Worm (Caenorhabditis elegans): ENCODE data around the gene F58F12.1.

F58F12.1 gene

DNA sequence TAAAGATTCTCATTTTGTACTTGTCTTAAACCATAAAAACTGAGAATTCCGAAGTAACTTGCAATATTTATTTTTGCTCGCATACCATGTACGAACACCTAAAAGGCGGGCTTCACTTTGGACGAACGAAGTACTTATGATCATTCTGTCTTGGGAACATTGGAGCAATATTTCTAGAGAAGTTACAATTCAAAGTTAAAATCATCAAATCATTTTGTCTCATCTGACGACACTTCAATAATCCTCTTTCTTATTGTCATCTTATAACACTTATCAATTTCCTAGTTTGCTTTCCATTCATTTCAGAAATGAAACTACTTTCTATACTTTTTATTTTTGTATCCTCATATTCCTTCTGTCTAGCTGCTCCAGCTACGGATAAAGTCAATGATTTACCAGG is 16.7 kb upstream of the F58F12.1 start, which contains the start of gene ctsa-4.1:
ctsa-4.1 (plus strand) TSS at position 301 of the 400 bp plus-strand sequence.
- TF ChIP-seq ztf-7 (tag; optimal IDR thresholded peaks at IDR 0.05) (peak; percentile 63), tag-97 (GFP tag; IDR thresholded peaks at IDR 0.05) (no peak)

DNA sequence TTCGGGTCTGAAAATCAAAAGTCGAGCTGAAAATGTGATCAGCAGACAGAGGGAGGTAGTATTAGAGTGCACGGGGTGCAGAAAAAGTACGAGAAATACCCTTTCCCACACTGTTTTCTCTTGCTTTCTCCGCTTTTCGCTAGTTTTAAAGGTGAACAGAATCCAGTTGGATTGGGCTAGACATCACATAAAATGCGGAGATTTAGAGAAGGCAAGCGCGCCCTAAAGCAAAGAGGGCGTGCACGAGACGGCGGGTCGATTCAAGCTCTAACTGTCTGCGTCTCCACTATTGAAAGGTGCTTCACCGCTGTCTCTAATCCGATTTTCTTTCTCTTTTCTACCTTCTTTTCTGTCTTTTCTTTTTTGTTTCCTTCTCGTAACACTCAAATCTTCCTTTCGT is 13.3 kb upstream of the F58F12.1 start:
- peak; percentile 53 for TF ChIP-seq nhr-25 (tag; optimal IDR thresholded peaks at IDR 0.05; ENCODE audit: borderline replicate concordance, insufficient read depth)
- peak; percentile 78 for TF ChIP-seq lin-1 (GFP tag; IDR thresholded peaks at IDR 0.05)
- TF ChIP-seq spr-1 (tag; optimal IDR thresholded peaks at IDR 0.05), result no peak
- TF ChIP-seq pqm-1 (tag; optimal IDR thresholded peaks at IDR 0.05), result peak; percentile 24
- TF ChIP-seq egl-43 (GFP tag; IDR thresholded peaks at IDR 0.05), result 0 out of 2 replicates have a peak, but pooled peaks have one; percentile 52
- TF ChIP-seq attf-4 (tag; optimal IDR thresholded peaks at IDR 0.05), result peak; percentile 31
- no peak for TF ChIP-seq aly-2 (tag; optimal IDR thresholded peaks at IDR 0.05)
- TF ChIP-seq lin-39 (tag; optimal IDR thresholded peaks at IDR 0.05), result no peak
- TF ChIP-seq Y105C5A.15 (GFP tag; IDR thresholded peaks at IDR 0.05), result no peak
- peak; percentile 24 for TF ChIP-seq spr-3 (GFP tag; optimal IDR thresholded peaks at IDR 0.05)
- TF ChIP-seq mes-2 (tag; optimal IDR thresholded peaks at IDR 0.05; ENCODE audit: poor library complexity, severe bottlenecking), result peak; percentile 75
- TF ChIP-seq F44E2.7 (GFP tag; IDR thresholded peaks at IDR 0.05), result no peak
- peak; percentile 21; the same call in 1 of the 2 replicates for TF ChIP-seq snpc-1.2 (GFP tag; IDR thresholded peaks at IDR 0.05)
- TF ChIP-seq mdt-29 (GFP tag; IDR thresholded peaks at IDR 0.05), result no peak
- no peak for TF ChIP-seq ztf-11 (tag; optimal IDR thresholded peaks at IDR 0.05)
- no peak for TF ChIP-seq snpc-4 (tag; optimal IDR thresholded peaks at IDR 0.05)
- TF ChIP-seq nhr-6 (tag; optimal IDR thresholded peaks at IDR 0.05), result peak; percentile 84
- TF ChIP-seq F49E8.2 (tag; optimal IDR thresholded peaks at IDR 0.05; ENCODE audit: borderline replicate concordance), result peak; percentile 34
- TF ChIP-seq unc-130 (GFP tag; optimal IDR thresholded peaks at IDR 0.05), result peak; percentile 63
- peak; percentile 73 for TF ChIP-seq rbr-2 (tag; optimal IDR thresholded peaks at IDR 0.05)
- TF ChIP-seq Y5F2A.4 (GFP tag; optimal IDR thresholded peaks at IDR 0.05), result no peak
- TF ChIP-seq mxl-3 (GFP tag; optimal IDR thresholded peaks at IDR 0.05), result peak; percentile 76
- peak; percentile 27 for TF ChIP-seq lin-15B (tag; optimal IDR thresholded peaks at IDR 0.05)
- peak; percentile 98 for TF ChIP-seq hlh-30 (tag; optimal IDR thresholded peaks at IDR 0.05; ENCODE audit: insufficient read depth)
- TF ChIP-seq hif-1 (tag; optimal IDR thresholded peaks at IDR 0.05), result peak in 1 of 2 experiments; percentile 60
- peak; percentile 89 for TF ChIP-seq hlh-11 (tag; optimal IDR thresholded peaks at IDR 0.05)
- TF ChIP-seq nhr-11 (tag; optimal IDR thresholded peaks at IDR 0.05), result peak; percentile 78
- TF ChIP-seq D1046.2 (GFP tag; IDR thresholded peaks at IDR 0.05), result 0 out of 2 replicates have a peak, but pooled peaks have one; percentile 38
- TF ChIP-seq ceh-28 (tag; optimal IDR thresholded peaks at IDR 0.05), result peak; percentile 16
- peak; percentile 71 for TF ChIP-seq arid-1 (GFP tag; conservative IDR thresholded peaks at IDR 0.05)
- peak; percentile 39; the same call in 1 of the 2 replicates for TF ChIP-seq madf-9 (GFP tag; conservative IDR thresholded peaks at IDR 0.05)
- no peak for TF ChIP-seq nhr-10 (tag; optimal IDR thresholded peaks at IDR 0.05)
- peak; percentile 80 for TF ChIP-seq T26A8.4 (GFP tag; IDR thresholded peaks at IDR 0.05)
- peak; percentile 90 to 95 for TF ChIP-seq mdl-1 (tag; optimal IDR thresholded peaks at IDR 0.05)
- TF ChIP-seq set-16 (GFP tag; IDR thresholded peaks at IDR 0.05), result peak; percentile 54
- peak in 1 of 2 experiments; percentile 56 for TF ChIP-seq unc-62 (GFP tag; optimal IDR thresholded peaks at IDR 0.05 in 1 of 2)
- TF ChIP-seq unc-62 (tag; optimal IDR thresholded peaks at IDR 0.05), result no peak
- peak; percentile 20 for TF ChIP-seq nhr-102 (tag; optimal IDR thresholded peaks at IDR 0.05)
- no peak for TF ChIP-seq vab-7 (GFP tag; IDR thresholded peaks at IDR 0.05)
- peak; percentile 36 for TF ChIP-seq ztf-7 (tag; optimal IDR thresholded peaks at IDR 0.05)
- TF ChIP-seq pha-4 (GFP tag; IDR thresholded peaks at IDR 0.05), result peak; percentile 69
- no peak for TF ChIP-seq pha-4 (tag; optimal IDR thresholded peaks at IDR 0.05)
- TF ChIP-seq dmd-6 (GFP tag; IDR thresholded peaks at IDR 0.05), result peak; percentile 80
- TF ChIP-seq ceh-20 (GFP tag; IDR thresholded peaks at IDR 0.05), result 0 out of 2 replicates have a peak, but pooled peaks have one; percentile 27
- peak; percentile 95 for TF ChIP-seq aha-1 (tag)
- TF ChIP-seq nhr-42 (GFP tag; IDR thresholded peaks at IDR 0.05), result no peak
- peak; percentile 83 for TF ChIP-seq mep-1 (tag; optimal IDR thresholded peaks at IDR 0.05)
- no peak for TF ChIP-seq fos-1 (tag; optimal IDR thresholded peaks at IDR 0.05)

Measured in whole organism, L4 larva.